Worm (Caenorhabditis elegans) whole organism, L4 larva: ENCODE results near the gene lys-8.
A peak's percentile ranks its signal among the peaks of the same experiment; 100 is the strongest.

Experiments used
- F10B5.3 ChIP-seq: sonication (generic microtip); optimal IDR thresholded peaks from 2 replicates; lab custom pipeline; 2016; ENCODE audit warnings: mild to moderate bottlenecking, missing genetic modification characterization, missing compliant biosample characterization
- F44E2.7 ChIP-seq: fragments of 200-800 bp; sonication (Bioruptor generic); IDR thresholded peaks from 2 replicates; pipeline ENCODE4 v2.1.2; 2022; ENCODE audit warnings: missing genetic modification characterization, missing compliant biosample characterization
- T26A8.4 ChIP-seq: fragments of 200-800 bp; sonication (Bioruptor generic); IDR thresholded peaks from 2 replicates; pipeline ENCODE4 v1.3.6; 2022; ENCODE audit warnings: missing genetic modification characterization, missing compliant biosample characterization
- Y5F2A.4 ChIP-seq: fragments of 200-800 bp; sonication (Bioruptor generic); optimal IDR thresholded peaks from 2 replicates; lab custom pipeline; 2018; ENCODE audit warnings: mild to moderate bottlenecking, missing genetic modification characterization, missing compliant biosample characterization
- ZK337.2 ChIP-seq: fragments of 200-800 bp; sonication (Bioruptor generic); IDR thresholded peaks from 2 replicates; pipeline ENCODE4 v1.3.6; 2022; ENCODE audit warnings: missing genetic modification reagents, missing genetic modification characterization, missing compliant biosample characterization
- ZK546.5 ChIP-seq, 2 experiments: sonication (generic microtip); optimal IDR thresholded peaks; 2 replicates each; lab custom pipeline; 2017; ENCODE audit warnings: missing biosample characterization in 2 of 2, missing genetic modification characterization in 2 of 2
- aha-1 ChIP-seq: fragments of 150-350 bp; peaks from one replicate; lab custom pipeline; 2014; ENCODE audit warnings: missing biosample characterization, missing genetic modification characterization
- ama-1 ChIP-seq: fragments of 150-350 bp; optimal IDR thresholded peaks from 2 replicates; lab custom pipeline; 2014; ENCODE audit warnings: inconsistent platforms, mixed read lengths
- attf-4 ChIP-seq: sonication (generic microtip); optimal IDR thresholded peaks from 3 replicates; lab custom pipeline; 2017; ENCODE audit warnings: missing biosample characterization, missing genetic modification characterization
- ceh-32 ChIP-seq: sonication (generic microtip); optimal IDR thresholded peaks from 2 replicates; lab custom pipeline; 2016; ENCODE audit warnings: mild to moderate bottlenecking, missing genetic modification characterization, missing compliant biosample characterization; ENCODE audit not compliant: poor library complexity
- ceh-44 ChIP-seq: fragments of 200-800 bp; sonication (Bioruptor generic); IDR thresholded peaks from 2 replicates; pipeline ENCODE4 v1.3.6; 2022; ENCODE audit warnings: missing genetic modification reagents, missing genetic modification characterization, missing compliant biosample characterization
- ceh-82 ChIP-seq: sonication (generic microtip); optimal IDR thresholded peaks from 2 replicates; lab custom pipeline; 2017; ENCODE audit warnings: missing biosample characterization, missing genetic modification characterization
- ces-1 ChIP-seq: fragments of 150-350 bp; sonication (generic microtip); optimal IDR thresholded peaks from 4 replicates; lab custom pipeline; 2014; ENCODE audit warnings: missing biosample characterization, missing genetic modification reagents, missing genetic modification characterization
- daf-19 ChIP-seq: fragments of 200-800 bp; sonication (Bioruptor generic); conservative IDR thresholded peaks from 2 replicates; pipeline ENCODE4 v1.3.6; 2022; ENCODE audit warnings: missing genetic modification characterization, missing compliant biosample characterization
- daf-8 ChIP-seq: fragments of 200-800 bp; sonication (Bioruptor generic); IDR thresholded peaks from 2 replicates; pipeline ENCODE4 v1.3.6; 2022; ENCODE audit warnings: missing genetic modification characterization, missing compliant biosample characterization
- dmd-6 ChIP-seq: fragments of 200-800 bp; sonication (Bioruptor generic); IDR thresholded peaks from 2 replicates; pipeline ENCODE4 v1.3.6; 2022; ENCODE audit warnings: missing genetic modification reagents, missing genetic modification characterization, missing compliant biosample characterization
- dmd-8 ChIP-seq: fragments of 200-800 bp; sonication (Bioruptor generic); IDR thresholded peaks from 2 replicates; pipeline ENCODE4 v1.3.6; 2022; ENCODE audit warnings: missing genetic modification characterization, missing compliant biosample characterization
- dmd-9 ChIP-seq: fragments of 200-800 bp; sonication (Bioruptor generic); IDR thresholded peaks from 2 replicates; pipeline ENCODE4 v1.3.6; 2022; ENCODE audit warnings: missing genetic modification reagents, missing genetic modification characterization, missing compliant biosample characterization
- duxl-1 ChIP-seq: sonication (generic microtip); optimal IDR thresholded peaks from 2 replicates; lab custom pipeline; 2016; ENCODE audit warnings: mild to moderate bottlenecking, missing genetic modification characterization, moderate library complexity, missing compliant biosample characterization; ENCODE audit not compliant: poor library complexity
- dve-1 ChIP-seq: sonication (generic microtip); optimal IDR thresholded peaks from 2 replicates; lab custom pipeline; 2017; ENCODE audit warnings: antibody characterized with exemption, mild to moderate bottlenecking, missing genetic modification characterization, missing compliant biosample characterization; ENCODE audit not compliant: insufficient read depth
- fkh-10 ChIP-seq: fragments of 150-350 bp; optimal IDR thresholded peaks from 2 replicates; lab custom pipeline; 2014; ENCODE audit warnings: missing biosample characterization, missing genetic modification reagents, missing genetic modification characterization
- gei-8 ChIP-seq: fragments of 200-800 bp; sonication (Bioruptor generic); optimal IDR thresholded peaks from 2 replicates; lab custom pipeline; 2018; ENCODE audit warnings: mild to moderate bottlenecking, missing genetic modification characterization, missing compliant biosample characterization
- hmg-1.1 ChIP-seq: fragments of 200-800 bp; sonication (Bioruptor generic); IDR thresholded peaks from 2 replicates; pipeline ENCODE4 v1.3.6; 2022; ENCODE audit warnings: missing genetic modification reagents, missing genetic modification characterization, missing compliant biosample characterization
- jun-1 ChIP-seq: fragments of 150-350 bp; optimal IDR thresholded peaks from 2 replicates; lab custom pipeline; 2014; ENCODE audit warnings: missing biosample characterization, missing genetic modification reagents, missing genetic modification characterization
- lim-7 ChIP-seq: fragments of 200-800 bp; sonication (Bioruptor generic); IDR thresholded peaks from 2 replicates; pipeline ENCODE4 v1.3.6; 2022; ENCODE audit warnings: missing genetic modification characterization, missing compliant biosample characterization
- lin-1 ChIP-seq: fragments of 200-800 bp; sonication (Bioruptor generic); IDR thresholded peaks from 2 replicates; pipeline ENCODE4 v1.3.6; 2022; ENCODE audit warnings: missing genetic modification reagents, missing genetic modification characterization, missing compliant biosample characterization
- lin-29 ChIP-seq: fragments of 200-800 bp; sonication (Bioruptor generic); IDR thresholded peaks from 2 replicates; pipeline ENCODE4 v1.3.6; 2022; ENCODE audit warnings: missing genetic modification reagents, missing genetic modification characterization, missing compliant biosample characterization
- lin-38 ChIP-seq: fragments of 200-800 bp; sonication (Bioruptor generic); IDR thresholded peaks from 2 replicates; pipeline ENCODE4 v1.3.6; 2022; ENCODE audit warnings: missing genetic modification reagents, missing genetic modification characterization, missing compliant biosample characterization
- lsy-2 ChIP-seq, 2 experiments: fragments of 150-350 bp in 1 of 2; sonication (generic microtip) in 1 of 2; optimal IDR thresholded peaks; 2 replicates each; lab custom pipeline; 2014 to 2017; ENCODE audit warnings: missing biosample characterization in 2 of 2, missing genetic modification characterization in 2 of 2
- madf-9 ChIP-seq: fragments of 200-800 bp; sonication (Bioruptor generic); conservative IDR thresholded peaks from 2 replicates; pipeline ENCODE4 v1.3.6; 2022; ENCODE audit warnings: missing genetic modification reagents, missing genetic modification characterization, missing compliant biosample characterization
- mdl-1 ChIP-seq, 2 experiments: fragments of 150-350 bp in 1 of 2; sonication (generic microtip) in 1 of 2; optimal IDR thresholded peaks; 2 replicates each; lab custom pipeline; 2014 to 2017; ENCODE audit warnings: missing biosample characterization in 2 of 2, missing genetic modification characterization in 2 of 2
- mes-2 ChIP-seq: sonication (generic microtip); optimal IDR thresholded peaks from 2 replicates; lab custom pipeline; 2016; ENCODE audit warnings: missing genotype, mild to moderate bottlenecking, missing genetic modification characterization, missing compliant biosample characterization; ENCODE audit not compliant: poor library complexity, severe bottlenecking
- mxl-3 ChIP-seq: fragments of 200-800 bp; sonication (Bioruptor generic); optimal IDR thresholded peaks from 2 replicates; lab custom pipeline; 2018; ENCODE audit warnings: mild to moderate bottlenecking, missing genetic modification characterization, missing compliant biosample characterization
- nhr-10 ChIP-seq: fragments of 150-350 bp; optimal IDR thresholded peaks from 2 replicates; lab custom pipeline; 2014; ENCODE audit warnings: missing biosample characterization, missing genetic modification characterization
- nhr-102 ChIP-seq: sonication (generic microtip); optimal IDR thresholded peaks from 2 replicates; lab custom pipeline; 2016; ENCODE audit warnings: mild to moderate bottlenecking, missing genetic modification characterization, moderate library complexity, missing compliant biosample characterization
- nhr-41 ChIP-seq: fragments of 200-800 bp; sonication (Bioruptor generic); IDR thresholded peaks from 2 replicates; pipeline ENCODE4 v1.3.6; 2022; ENCODE audit warnings: missing genetic modification reagents, missing genetic modification characterization, missing compliant biosample characterization
- nhr-6 ChIP-seq: fragments of 150-350 bp; optimal IDR thresholded peaks from 2 replicates; lab custom pipeline; 2014; ENCODE audit warnings: missing biosample characterization, missing genetic modification characterization
- nhr-77 ChIP-seq: fragments of 150-350 bp; optimal IDR thresholded peaks from 2 replicates; lab custom pipeline; 2014; ENCODE audit warnings: missing biosample characterization, missing genetic modification characterization
- saeg-2 ChIP-seq: fragments of 200-800 bp; sonication (Bioruptor generic); IDR thresholded peaks from 2 replicates; pipeline ENCODE4 v1.3.6; 2022; ENCODE audit warnings: missing genetic modification reagents, missing genetic modification characterization, missing compliant biosample characterization
- skn-1 ChIP-seq: fragments of 150-350 bp; optimal IDR thresholded peaks from 2 replicates; lab custom pipeline; 2014; ENCODE audit warnings: missing biosample characterization, missing genetic modification characterization
- snpc-1.2 ChIP-seq: fragments of 200-800 bp; sonication (Bioruptor generic); IDR thresholded peaks from 2 replicates; pipeline ENCODE4 v1.3.6; 2022; ENCODE audit warnings: missing genetic modification reagents, missing genetic modification characterization, missing compliant biosample characterization
- tag-97 ChIP-seq: fragments of 200-800 bp; sonication (Bioruptor generic); IDR thresholded peaks from 2 replicates; pipeline ENCODE4 v1.3.6; 2022; ENCODE audit warnings: missing genetic modification characterization, missing compliant biosample characterization
- unc-130 ChIP-seq: sonication (generic microtip); optimal IDR thresholded peaks from 2 replicates; lab custom pipeline; 2016; ENCODE audit warnings: missing genetic modification reagents, missing genetic modification characterization, missing compliant biosample characterization
- unc-62 ChIP-seq, 3 experiments: fragments of 150-350 bp in 1 of 3; sonication (generic microtip); optimal IDR thresholded peaks in 2 of 3; peaks in 1 of 3; 1 replicate in 1 of 3; 2 replicates in 2 of 3; lab custom pipeline; 2014 to 2017; ENCODE audit warnings: missing biosample characterization in 3 of 3, missing genetic modification characterization in 3 of 3, missing genetic modification reagents in 3 of 3, missing genotype in 1 of 3
- zfp-3 ChIP-seq: fragments of 200-800 bp; sonication (Bioruptor generic); conservative IDR thresholded peaks from 2 replicates; pipeline ENCODE4 v1.3.6; 2022; ENCODE audit warnings: missing genetic modification reagents, missing genetic modification characterization, missing compliant biosample characterization
- zip-2 ChIP-seq: fragments of 150-350 bp; optimal IDR thresholded peaks from 2 replicates; lab custom pipeline; 2014; ENCODE audit warnings: missing biosample characterization, missing genetic modification characterization
- ztf-11 ChIP-seq: fragments of 150-350 bp; optimal IDR thresholded peaks from 2 replicates; lab custom pipeline; 2014; ENCODE audit warnings: missing biosample characterization, missing genetic modification characterization

The lys-8 gene

ce11 chrII:5596247-5596646 lies 10.3 kb downstream of the lys-8 start, which contains the start of gene C17G10.1:
Gene C17G10.1 (plus strand): TSS chrII:5596547.
- TF ChIP-seq F44E2.7 (GFP tag; lab: Robert Waterston, UW) (no peak), zip-2 (tag; lab: Kevin White, UChicago) (no peak)

- no peak for TF ChIP-seq fkh-10 (GFP tag; lab: Kevin White, UChicago)
- TF ChIP-seq skn-1 (tag; lab: Kevin White, UChicago) = no peak
- TF ChIP-seq dve-1 (tag; lab: Kevin White, UChicago) = peak; percentile 89
- TF ChIP-seq nhr-10 (tag; lab: Kevin White, UChicago) = no peak
- no peak for TF ChIP-seq jun-1 (tag; lab: Kevin White, UChicago)
- peak; percentile 75 for TF ChIP-seq snpc-1.2 (GFP tag; lab: Robert Waterston, UW)
- peak; percentile 86 for TF ChIP-seq mes-2
- peak; percentile 53 for TF ChIP-seq nhr-6 (tag; lab: Kevin White, UChicago)
- TF ChIP-seq ZK546.5 (tag; optimal IDR thresholded peaks at IDR 0.05; lab: Kevin White, UChicago) = no peak
- TF ChIP-seq ces-1 (GFP tag; lab: Kevin White, UChicago) = no peak
- no peak for TF ChIP-seq saeg-2 (GFP tag; lab: Robert Waterston, UW)
- no peak for TF ChIP-seq tag-97 (GFP tag; lab: Robert Waterston, UW)
- TF ChIP-seq ztf-11 (tag; lab: Kevin White, UChicago) = no peak
- TF ChIP-seq daf-19 (GFP tag; lab: Robert Waterston, UW) = no peak; the same call in 1 of the 2 replicates
- no peak for TF ChIP-seq unc-62 (GFP tag; optimal IDR thresholded peaks at IDR 0.05 in 1 of 2; lab: Kevin White, UChicago)
- no peak for TF ChIP-seq unc-62 (tag; optimal IDR thresholded peaks at IDR 0.05; lab: Kevin White, UChicago)
- TF ChIP-seq ZK337.2 (GFP tag; lab: Robert Waterston, UW) = no peak
- peak; percentile 69 for TF ChIP-seq lin-38
- TF ChIP-seq nhr-102 (tag; lab: Kevin White, UChicago) = peak; percentile 68
- no peak for TF ChIP-seq lin-29 (GFP tag; lab: Robert Waterston, UW)
- peak; percentile 33; the same call in 1 of the 2 replicates for TF ChIP-seq lin-1 (GFP tag; lab: Robert Waterston, UW)
- TF ChIP-seq zfp-3 (GFP tag; lab: Robert Waterston, UW) = 0 out of 2 replicates have a peak, but pooled peaks have one; percentile 31
- peak; percentile 97 for TF ChIP-seq ama-1 (lab: Kevin White, UChicago)
- TF ChIP-seq madf-9 = no peak
- no peak for TF ChIP-seq lim-7
- TF ChIP-seq nhr-77 (tag; lab: Kevin White, UChicago) = peak; percentile 25
- TF ChIP-seq T26A8.4 (GFP tag; lab: Robert Waterston, UW) = peak; percentile 88; the same call in 1 of the 2 replicates
- TF ChIP-seq aha-1 (tag; lab: Kevin White, UChicago) = peak; percentile 88
- TF ChIP-seq ceh-32 = no peak
- TF ChIP-seq F10B5.3 (tag; lab: Kevin White, UChicago) = peak; percentile 24
- TF ChIP-seq Y5F2A.4 (GFP tag; lab: Kevin White, UChicago) = no peak
- TF ChIP-seq dmd-8 (GFP tag; lab: Robert Waterston, UW) = no peak
- no peak for TF ChIP-seq nhr-41 (GFP tag; lab: Robert Waterston, UW)
- 0 out of 2 replicates have a peak, but pooled peaks have one; percentile 18 for TF ChIP-seq dmd-9 (GFP tag; lab: Robert Waterston, UW)
- no peak for TF ChIP-seq gei-8
- TF ChIP-seq mxl-3 = peak; percentile 27
- no peak for TF ChIP-seq daf-8 (GFP tag; lab: Robert Waterston, UW)
- peak; percentile 72 for TF ChIP-seq dmd-6
- peak; percentile 39 for TF ChIP-seq unc-130
- peak; percentile 58; the same call in 1 of the 2 replicates for TF ChIP-seq hmg-1.1
- TF ChIP-seq duxl-1 (tag; lab: Kevin White, UChicago) = peak; percentile 78
- peak in 1 of 2 experiments; percentile 65 for TF ChIP-seq lsy-2 (tag; optimal IDR thresholded peaks at IDR 0.05; lab: Kevin White, UChicago)
- TF ChIP-seq ceh-82 (tag; lab: Kevin White, UChicago) = no peak
- TF ChIP-seq mdl-1 (tag; optimal IDR thresholded peaks at IDR 0.05; lab: Kevin White, UChicago) = peak; percentile 3 to 64
- no peak for TF ChIP-seq attf-4
- 0 out of 2 replicates have a peak, but pooled peaks have one; percentile 29 for TF ChIP-seq ceh-44 (GFP tag; lab: Robert Waterston, UW)
Observed at ce11 chrII:5599326-5600044, 13.5 kb downstream of the lys-8 start, which contains the start of gene C17G10.10. Gene C17G10.10 (minus strand): TSS chrII:5599376.
